Fruit fly (Drosophila melanogaster) whole organism: ENCODE results near the gene mxc.

Experiments
- CG8478 ChIP-seq: fragments of >200 bp; optimal IDR thresholded peaks from 2 replicates; lab custom pipeline; 2018; ENCODE audit warnings: inconsistent platforms
- psq ChIP-seq: fragments of >200 bp; optimal IDR thresholded peaks from 2 replicates; lab custom pipeline; 2017
- usp ChIP-seq: fragments of >200 bp; optimal IDR thresholded peaks from 2 replicates; lab custom pipeline; 2017; ENCODE audit warnings: missing biosample characterization, missing genetic modification characterization, mixed read lengths

DNA sequence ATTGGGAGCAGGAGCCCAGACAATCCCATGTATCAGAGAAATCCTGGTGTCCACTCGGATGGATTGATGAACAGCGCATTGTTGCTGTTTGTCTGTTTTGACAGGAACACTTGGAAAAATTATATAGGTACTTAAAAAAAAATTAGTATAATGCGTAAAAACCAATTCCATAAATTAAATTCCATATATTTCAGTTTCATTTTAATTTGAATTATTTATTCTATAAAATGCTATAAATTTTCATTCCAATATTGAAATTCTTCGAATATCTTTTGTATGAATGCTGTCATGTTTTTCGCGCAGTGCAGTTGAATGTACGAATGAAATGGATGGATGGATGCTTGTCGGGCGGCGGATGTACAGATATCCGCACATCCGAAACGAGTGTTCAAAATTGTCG is 32.5 kb downstream of the mxc start, which contains the start of gene SmydA-9:
- TF ChIP-seq CG8478 (lab: Kevin White, UChicago) (no peak), psq (lab: Kevin White, UChicago) (no peak), usp (GFP tag; lab: Kevin White, UChicago) (no peak)
